Fruit fly (Drosophila melanogaster): ENCODE data around the gene rept.

- TF ChIP-seq br (GFP tag; optimal IDR thresholded peaks at IDR 0.05) (no peak), CG9705 (GFP tag; optimal IDR thresholded peaks at IDR 0.05) (no peak), Abd-B (GFP tag; optimal IDR thresholded peaks at IDR 0.05) (no peak), psq (GFP tag; optimal IDR thresholded peaks at IDR 0.05) (no peak), ey (GFP tag; optimal IDR thresholded peaks at IDR 0.05) (no peak), dmrt93B (GFP tag; optimal IDR thresholded peaks at IDR 0.05) (no peak), usp (GFP tag; optimal IDR thresholded peaks at IDR 0.05) (no peak)
Measured at dm6 chr3L:19221455-19221854, 33.7 kb upstream of the rept start.
